Worm (Caenorhabditis elegans) whole organism, L3 larva: ENCODE measurements around the gene T05H10.1.

Experiments
- ceh-16 ChIP-seq: sonication (generic microtip); optimal IDR thresholded peaks from 2 replicates; lab custom pipeline; 2017; ENCODE audit warnings: missing biosample characterization, missing genetic modification characterization
- daf-12 ChIP-seq: fragments of 150-350 bp; optimal IDR thresholded peaks from 2 replicates; lab custom pipeline; 2014; ENCODE audit warnings: missing biosample characterization, missing genetic modification reagents, missing genetic modification characterization
- egl-27 ChIP-seq: sonication (generic microtip); optimal IDR thresholded peaks from 4 replicates; lab custom pipeline; 2017; ENCODE audit warnings: missing biosample characterization, missing genetic modification reagents, missing genetic modification characterization
- nhr-237 ChIP-seq: fragments of 150-350 bp; optimal IDR thresholded peaks from 2 replicates; lab custom pipeline; 2014; ENCODE audit warnings: missing biosample characterization, missing genetic modification characterization
- nhr-25 ChIP-seq: sonication (generic microtip); optimal IDR thresholded peaks from 2 replicates; lab custom pipeline; 2017; ENCODE audit warnings: missing biosample characterization, missing genetic modification characterization
- snpc-4 ChIP-seq: fragments of 150-350 bp; optimal IDR thresholded peaks from 2 replicates; lab custom pipeline; 2014; ENCODE audit warnings: missing biosample characterization, missing genetic modification characterization
- unc-39 ChIP-seq: sonication (generic microtip); optimal IDR thresholded peaks from 4 replicates; lab custom pipeline; 2017; ENCODE audit warnings: missing biosample characterization, missing genetic modification characterization
- zag-1 ChIP-seq: fragments of 150-350 bp; optimal IDR thresholded peaks from 2 replicates; lab custom pipeline; 2014; ENCODE audit warnings: missing biosample characterization, missing genetic modification characterization

DNA sequence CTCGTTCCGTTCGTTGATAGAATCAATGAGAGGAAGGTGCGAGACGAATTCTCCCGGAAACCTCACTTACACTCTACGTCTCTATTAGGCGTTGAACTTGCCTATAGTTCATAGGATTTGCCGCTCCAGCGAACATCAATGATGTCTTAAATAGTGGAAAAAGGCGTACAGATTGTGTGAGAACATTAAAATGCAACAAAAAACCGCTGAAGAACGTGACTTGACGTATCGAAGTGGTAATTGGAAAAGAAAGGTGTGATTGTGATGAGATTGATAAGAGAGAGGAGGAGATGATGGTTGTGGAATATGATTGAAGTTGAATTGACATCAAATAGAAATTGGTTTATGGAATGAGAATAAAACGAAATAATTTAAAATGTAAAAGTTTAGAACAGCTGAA, 8.4 kb upstream of the T05H10.1 start:
- TF ChIP-seq egl-27 (no peak), zag-1 (no peak), ceh-16 (tag; lab: Kevin White, UChicago) (no peak), nhr-237 (tag; lab: Kevin White, UChicago) (no peak), nhr-25 (tag; lab: Kevin White, UChicago) (no peak), snpc-4 (tag; lab: Kevin White, UChicago) (no peak), unc-39 (tag; lab: Kevin White, UChicago) (no peak), daf-12 (tag; lab: Kevin White, UChicago) (no peak)
